Fruit fly (Drosophila melanogaster) Kc167 (cell line): ENCODE data around the gene tgy.

ENCODE experiments used
- Myc ChIP-seq: fragments of >200 bp; optimal IDR thresholded peaks from 2 replicates; lab custom pipeline; 2017; ENCODE audit warnings: missing external identifiers
- Sin3A ChIP-seq: fragments of >200 bp; optimal IDR thresholded peaks from 2 replicates; lab custom pipeline; 2018; ENCODE audit warnings: missing external identifiers
- h ChIP-seq: fragments of >200 bp; optimal IDR thresholded peaks from 3 replicates; lab custom pipeline; 2018; ENCODE audit warnings: missing external identifiers
- insv ChIP-seq: fragments of >200 bp; optimal IDR thresholded peaks from 3 replicates; lab custom pipeline; 2018; ENCODE audit warnings: missing external identifiers
- psq ChIP-seq: fragments of >200 bp; optimal IDR thresholded peaks from 2 replicates; lab custom pipeline; 2017; ENCODE audit warnings: missing external identifiers
- ttk ChIP-seq: sonication (Bioruptor generic); optimal IDR thresholded peaks from 2 replicates; lab custom pipeline; 2017; ENCODE audit warnings: missing external identifiers

The tgy gene

dm6 chrX:19164726-19165125 lies 37.6 kb upstream of the tgy start:
- TF ChIP-seq Myc (no peak), Sin3A (no peak), ttk (no peak), insv (lab: Kevin White, UChicago) (no peak), psq (no peak), h (lab: Kevin White, UChicago) (no peak)

DNA sequence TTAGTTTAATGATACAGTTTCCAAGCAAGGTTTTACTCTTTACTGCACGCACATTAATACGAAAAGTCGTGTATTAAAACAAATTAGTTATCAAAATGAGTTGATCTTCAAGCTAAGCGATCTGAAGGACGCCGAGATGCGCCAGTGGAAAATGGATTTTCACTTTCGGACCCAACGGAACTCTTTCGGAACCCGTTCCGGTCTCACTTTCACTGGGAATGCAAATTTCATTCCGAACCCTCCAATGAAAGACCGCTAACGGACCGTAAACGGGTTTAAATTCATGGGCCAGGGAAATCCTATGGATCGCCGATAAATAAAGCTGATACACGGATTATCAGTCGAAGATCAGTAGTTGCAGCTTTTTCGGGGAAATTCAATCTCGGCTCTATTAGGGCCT lies 36.3 kb upstream of the tgy start:
- no peak for TF ChIP-seq h (lab: Kevin White, UChicago)
- no peak for TF ChIP-seq Myc
- TF ChIP-seq Sin3A, result no peak

DNA sequence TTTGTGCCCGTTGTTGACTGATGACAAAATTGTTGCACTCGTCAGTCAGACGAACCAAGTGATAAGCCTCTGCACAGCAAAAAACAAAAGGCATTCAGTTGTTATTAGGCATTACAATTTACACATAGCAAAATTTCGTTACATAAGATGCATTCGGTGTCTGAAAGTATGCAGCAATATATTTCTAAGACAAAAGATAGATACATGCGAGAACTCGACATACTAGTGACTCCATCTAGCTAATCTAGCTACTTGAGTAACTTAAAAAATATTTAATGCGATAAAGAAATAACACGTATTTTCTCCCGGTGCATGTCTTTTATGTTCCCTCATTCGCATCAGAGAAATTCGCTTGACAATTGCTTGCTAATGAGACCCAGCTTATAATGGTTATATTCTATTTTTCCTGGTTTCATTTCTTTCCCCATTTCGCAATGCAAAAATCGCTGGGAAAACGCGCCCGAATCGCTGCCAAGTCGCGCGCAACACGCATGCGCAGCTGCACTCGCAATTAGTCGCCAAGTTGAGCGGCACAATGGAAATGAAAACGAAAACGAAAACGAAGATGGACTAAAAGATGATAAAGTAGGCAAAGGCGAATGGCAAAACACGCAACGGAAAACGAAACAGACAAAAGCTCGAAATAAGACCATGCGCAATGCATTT lies 35.3 kb upstream of the tgy start:
- no peak for TF ChIP-seq insv (lab: Kevin White, UChicago)
- no peak for TF ChIP-seq psq
- no peak for TF ChIP-seq ttk
- TF ChIP-seq Sin3A, result no peak
- no peak for TF ChIP-seq h (lab: Kevin White, UChicago)
- no peak for TF ChIP-seq Myc

DNA sequence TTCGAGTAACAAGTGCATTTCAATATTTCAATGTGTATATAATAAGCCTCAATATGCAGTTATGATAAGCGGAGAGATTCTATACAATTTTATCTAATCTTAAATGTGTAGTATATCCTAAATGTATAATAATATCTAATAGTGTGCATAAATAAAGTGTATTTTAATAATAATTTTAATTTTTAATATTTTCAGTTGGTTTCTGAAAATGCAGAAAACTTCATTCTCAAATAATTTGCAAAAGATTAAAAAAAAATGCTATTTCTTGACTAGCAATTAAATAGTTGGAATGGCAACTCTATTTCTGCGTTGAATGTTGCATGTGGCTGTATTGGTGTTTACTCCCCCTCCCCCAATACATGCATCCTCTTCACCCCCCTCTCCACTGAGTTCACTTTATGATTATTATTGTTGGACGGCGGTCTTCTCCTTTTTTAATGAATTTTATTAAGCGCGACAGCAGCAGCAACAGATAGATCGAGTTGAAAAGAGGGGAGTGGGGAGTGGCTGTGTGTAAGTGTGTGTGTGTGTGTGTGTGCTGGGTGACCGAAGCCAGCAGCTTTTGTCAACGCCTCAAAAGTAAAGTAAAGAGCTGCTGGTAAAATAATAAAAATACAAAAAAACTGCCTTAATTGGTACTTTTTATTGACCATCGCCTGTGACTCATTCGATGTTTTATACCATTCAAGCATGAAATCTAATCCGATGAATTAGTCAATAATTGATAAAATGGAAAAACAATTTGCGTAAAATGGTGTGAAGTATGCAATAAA lies 33.7 kb upstream of the tgy start:
- TF ChIP-seq ttk (no peak), psq (no peak), Sin3A (no peak), Myc (no peak), h (lab: Kevin White, UChicago) (no peak), insv (lab: Kevin White, UChicago) (no peak)

- TF ChIP-seq psq (no peak), h (lab: Kevin White, UChicago) (no peak), ttk (no peak), Myc (no peak), Sin3A (no peak), insv (lab: Kevin White, UChicago) (no peak)
Observed at dm6 chrX:19159942-19160341, 32.8 kb upstream of the tgy start.

DNA sequence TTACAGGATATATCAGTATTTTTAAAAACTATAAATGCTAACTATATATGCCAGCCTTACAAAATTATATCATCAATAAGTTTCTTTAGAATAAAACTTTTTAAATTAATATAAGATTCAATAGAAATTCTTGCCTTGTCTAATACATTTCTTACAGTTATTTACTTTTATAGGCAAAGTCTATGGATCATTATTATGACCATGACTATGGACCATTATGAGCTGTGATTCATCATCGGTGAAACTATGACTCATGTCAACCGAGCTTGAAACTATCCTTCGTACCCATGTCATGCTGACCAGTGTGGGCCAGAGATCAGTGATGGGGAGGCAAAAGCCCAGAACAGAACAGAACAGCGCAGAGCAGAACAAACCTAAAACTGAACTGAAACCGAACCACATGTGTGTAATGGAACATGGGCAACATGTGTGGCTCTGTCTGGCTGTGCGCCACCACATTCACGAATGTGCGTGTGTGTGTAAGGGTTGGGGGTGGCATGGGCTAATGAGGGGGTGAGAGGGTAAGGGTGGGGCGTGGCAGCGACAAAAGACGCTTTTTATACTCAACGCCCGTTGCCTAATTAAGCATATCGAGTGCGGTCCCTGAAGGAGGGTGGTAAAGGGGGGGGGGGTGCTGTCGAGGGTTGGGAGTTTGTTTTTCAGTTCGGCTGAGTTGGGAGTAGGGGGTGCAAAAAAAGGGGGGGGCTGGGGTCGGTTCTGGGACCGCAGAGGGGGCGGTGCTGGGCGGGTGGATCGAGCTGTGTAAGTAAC lies 31.6 kb upstream of the tgy start:
- TF ChIP-seq h (lab: Kevin White, UChicago), result no peak
- no peak for TF ChIP-seq insv (lab: Kevin White, UChicago)
- no peak for TF ChIP-seq psq
- TF ChIP-seq Myc, result no peak
- TF ChIP-seq ttk, result no peak
- no peak for TF ChIP-seq Sin3A

dm6 chrX:19157471-19157870 lies 30.4 kb upstream of the tgy start:
- TF ChIP-seq h (lab: Kevin White, UChicago) (no peak), ttk (no peak), Myc (no peak), insv (lab: Kevin White, UChicago) (no peak), Sin3A (no peak), psq (no peak)

DNA sequence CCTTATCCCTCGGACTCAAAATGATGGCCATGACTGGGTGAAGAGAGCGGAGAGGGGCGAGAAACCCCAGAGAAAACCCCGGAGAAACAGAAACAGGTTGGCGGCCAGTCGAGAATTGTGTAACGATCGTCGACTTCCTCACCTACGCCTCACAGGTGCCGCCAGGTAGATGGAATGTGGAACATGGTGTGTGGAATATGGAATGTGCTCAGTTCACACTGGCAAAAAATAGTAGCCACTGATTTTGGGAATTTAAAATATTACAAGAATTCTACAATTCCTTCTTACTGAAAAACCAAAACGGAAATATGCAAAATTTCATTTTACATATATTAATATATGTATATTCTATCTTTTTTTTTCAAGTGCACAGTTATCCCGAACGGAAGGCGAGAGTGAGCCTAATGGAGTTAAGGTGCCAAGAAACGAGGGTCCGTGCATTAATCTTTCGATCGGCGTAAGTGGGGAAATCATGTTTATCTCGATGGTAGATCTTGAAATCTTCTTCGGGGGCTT lies 28.9 kb upstream of the tgy start:
- TF ChIP-seq h (lab: Kevin White, UChicago), result no peak
- no peak for TF ChIP-seq insv (lab: Kevin White, UChicago)
- no peak for TF ChIP-seq Myc
- TF ChIP-seq psq, result no peak
- TF ChIP-seq ttk, result no peak

DNA sequence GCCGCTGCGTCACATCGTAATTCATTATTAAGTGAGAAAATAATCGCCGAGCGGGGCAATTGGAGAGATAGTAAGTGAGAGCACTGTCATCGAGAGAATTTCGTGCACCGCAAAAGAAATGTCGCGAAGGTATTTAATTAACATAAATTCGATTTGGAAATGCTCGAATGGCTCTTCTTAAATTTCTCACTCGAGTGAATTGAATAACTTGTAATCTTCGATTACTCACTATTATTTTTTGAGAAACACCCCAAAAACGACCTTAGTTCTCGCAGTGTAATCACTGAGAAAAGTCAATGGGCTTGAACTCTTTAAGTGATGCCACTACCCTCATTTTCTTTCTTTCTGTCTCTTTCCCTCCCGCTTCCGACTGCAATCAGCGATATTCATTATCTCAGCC lies 27.9 kb upstream of the tgy start:
- TF ChIP-seq Sin3A (no peak), insv (lab: Kevin White, UChicago) (no peak), h (lab: Kevin White, UChicago) (no peak), psq (no peak), ttk (no peak), Myc (no peak)

DNA sequence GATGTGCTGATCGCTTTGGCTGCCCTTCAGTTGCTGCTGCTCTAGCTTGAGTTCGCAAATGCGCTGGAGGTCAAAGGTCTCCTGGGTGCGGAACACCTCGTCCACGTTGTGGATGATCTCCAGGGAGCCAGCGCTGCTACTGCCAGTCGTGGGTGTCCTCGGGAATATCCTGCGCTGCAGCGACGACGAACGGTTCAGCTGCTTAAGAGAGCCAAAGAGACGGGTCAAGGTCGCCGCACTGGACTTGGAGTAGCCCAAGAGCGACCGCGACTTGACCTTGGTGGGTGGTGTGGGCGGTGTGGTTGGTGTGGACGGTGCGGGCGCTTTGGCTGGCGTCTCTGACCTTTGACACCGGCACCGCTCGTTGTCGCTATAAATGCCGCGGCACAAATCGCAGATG lies 27.1 kb upstream of the tgy start:
- TF ChIP-seq Myc (no peak), h (lab: Kevin White, UChicago) (no peak), Sin3A (no peak), psq (no peak), insv (lab: Kevin White, UChicago) (no peak), ttk (no peak)

dm6 chrX:19153288-19154130 lies 26.4 kb upstream of the tgy start:
- TF ChIP-seq insv (lab: Kevin White, UChicago) (no peak), Sin3A (no peak), Myc (no peak), ttk (no peak)

- TF ChIP-seq h (lab: Kevin White, UChicago), result no peak
- no peak for TF ChIP-seq ttk
- no peak for TF ChIP-seq psq
- TF ChIP-seq insv (lab: Kevin White, UChicago), result no peak
- no peak for TF ChIP-seq Sin3A
Observed at dm6 chrX:19152570-19153287, 25.6 kb upstream of the tgy start.
